Worm (Caenorhabditis elegans) whole organism, L3 larva: Measurements from ENCODE around the gene Y48D7A.1.

Experiments used
- R02D3.7 ChIP-seq: fragments of 150-350 bp; optimal IDR thresholded peaks from 2 replicates; lab custom pipeline; 2014; ENCODE audit warnings: missing biosample characterization, missing genetic modification characterization
- ama-1 ChIP-seq: fragments of 150-350 bp; optimal IDR thresholded peaks from 2 replicates; lab custom pipeline; 2018
- ceh-16 ChIP-seq: sonication (generic microtip); optimal IDR thresholded peaks from 2 replicates; lab custom pipeline; 2017; ENCODE audit warnings: missing biosample characterization, missing genetic modification characterization
- ceh-28 ChIP-seq: fragments of 150-350 bp; optimal IDR thresholded peaks from 2 replicates; lab custom pipeline; 2014; ENCODE audit warnings: missing biosample characterization, missing genetic modification reagents, missing genetic modification characterization
- ceh-9 ChIP-seq: sonication (generic microtip); optimal IDR thresholded peaks from 2 replicates; lab custom pipeline; 2018; ENCODE audit warnings: missing biosample characterization, missing genetic modification characterization
- daf-12 ChIP-seq: fragments of 150-350 bp; optimal IDR thresholded peaks from 2 replicates; lab custom pipeline; 2014; ENCODE audit warnings: missing biosample characterization, missing genetic modification reagents, missing genetic modification characterization
- egl-27 ChIP-seq: sonication (generic microtip); optimal IDR thresholded peaks from 4 replicates; lab custom pipeline; 2017; ENCODE audit warnings: missing biosample characterization, missing genetic modification reagents, missing genetic modification characterization
- egl-5 ChIP-seq: fragments of 150-350 bp; optimal IDR thresholded peaks from 2 replicates; lab custom pipeline; 2017; ENCODE audit warnings: missing biosample characterization, missing genetic modification reagents, missing genetic modification characterization, inconsistent platforms
- elt-1 ChIP-seq: fragments of 150-350 bp; optimal IDR thresholded peaks from 2 replicates; lab custom pipeline; 2014; ENCODE audit warnings: missing biosample characterization, missing genetic modification characterization
- elt-2 ChIP-seq: sonication (generic microtip); optimal IDR thresholded peaks from 2 replicates; lab custom pipeline; 2016; ENCODE audit warnings: missing genetic modification reagents, mild to moderate bottlenecking, missing genetic modification characterization, missing compliant biosample characterization
- elt-3 ChIP-seq, 3 experiments: fragments of 150-350 bp in 1 of 3; sonication (generic microtip) in 2 of 3; optimal IDR thresholded peaks; 2 replicates in 2 of 3; 4 replicates in 1 of 3; lab custom pipeline; 2014 to 2017; ENCODE audit warnings: missing biosample characterization in 3 of 3, missing genetic modification characterization in 3 of 3
- eor-1 ChIP-seq, 2 experiments: fragments of 150-350 bp; optimal IDR thresholded peaks; 2 replicates each; lab custom pipeline; 2014 to 2018; ENCODE audit warnings: missing biosample characterization in 2 of 2, missing genetic modification characterization in 2 of 2
- fkh-10 ChIP-seq: sonication (generic microtip); optimal IDR thresholded peaks from 2 replicates; lab custom pipeline; 2017; ENCODE audit warnings: missing biosample characterization, missing genetic modification reagents, missing genetic modification characterization
- fos-1 ChIP-seq: fragments of 150-350 bp; optimal IDR thresholded peaks from 2 replicates; lab custom pipeline; 2014; ENCODE audit warnings: missing biosample characterization, missing genetic modification characterization
- hmg-11 ChIP-seq: sonication (generic microtip); optimal IDR thresholded peaks from 2 replicates; lab custom pipeline; 2016; ENCODE audit warnings: missing genetic modification characterization, missing compliant biosample characterization
- jun-1 ChIP-seq: fragments of 150-350 bp; optimal IDR thresholded peaks from 2 replicates; lab custom pipeline; 2014; ENCODE audit warnings: missing biosample characterization, missing genetic modification reagents, missing genetic modification characterization
- lin-15B ChIP-seq: fragments of 150-350 bp; optimal IDR thresholded peaks from 2 replicates; lab custom pipeline; 2014; ENCODE audit warnings: missing biosample characterization, missing genetic modification characterization
- lin-39 ChIP-seq: fragments of 150-350 bp; optimal IDR thresholded peaks from 2 replicates; lab custom pipeline; 2018; ENCODE audit warnings: missing biosample characterization, missing genetic modification reagents, missing genetic modification characterization
- lsy-12 ChIP-seq: sonication (generic microtip); optimal IDR thresholded peaks from 2 replicates; lab custom pipeline; 2016; ENCODE audit warnings: mild to moderate bottlenecking, missing genetic modification characterization, missing compliant biosample characterization
- mdl-1 ChIP-seq: fragments of 150-350 bp; optimal IDR thresholded peaks from 2 replicates; lab custom pipeline; 2014; ENCODE audit warnings: missing biosample characterization, missing genetic modification characterization
- nfya-1 ChIP-seq: sonication (generic microtip); optimal IDR thresholded peaks from 2 replicates; lab custom pipeline; 2017; ENCODE audit warnings: missing genetic modification characterization, mild to moderate bottlenecking, missing compliant biosample characterization, antibody characterized with exemption, moderate library complexity; ENCODE audit not compliant: insufficient read depth
- nhr-11 ChIP-seq: fragments of 150-350 bp; optimal IDR thresholded peaks from 2 replicates; lab custom pipeline; 2014; ENCODE audit warnings: missing biosample characterization, missing genetic modification characterization
- nhr-237 ChIP-seq: fragments of 150-350 bp; optimal IDR thresholded peaks from 2 replicates; lab custom pipeline; 2014; ENCODE audit warnings: missing biosample characterization, missing genetic modification characterization
- nhr-25 ChIP-seq: sonication (generic microtip); optimal IDR thresholded peaks from 2 replicates; lab custom pipeline; 2017; ENCODE audit warnings: missing biosample characterization, missing genetic modification characterization
- nhr-28 ChIP-seq: fragments of 150-350 bp; optimal IDR thresholded peaks from 2 replicates; lab custom pipeline; 2014; ENCODE audit warnings: missing biosample characterization, missing genetic modification characterization
- nhr-43 ChIP-seq: sonication (generic microtip); optimal IDR thresholded peaks from 2 replicates; lab custom pipeline; 2016; ENCODE audit warnings: mild to moderate bottlenecking, missing genetic modification characterization, missing compliant biosample characterization; ENCODE audit not compliant: poor library complexity, severe bottlenecking
- nhr-67 ChIP-seq: fragments of 150-350 bp; optimal IDR thresholded peaks from 2 replicates; lab custom pipeline; 2014; ENCODE audit warnings: missing biosample characterization, missing genetic modification characterization
- nhr-76 ChIP-seq: fragments of 150-350 bp; sonication (generic microtip); optimal IDR thresholded peaks from 5 replicates; lab custom pipeline; 2014; ENCODE audit warnings: missing biosample characterization, missing genetic modification characterization
- nhr-77 ChIP-seq: fragments of 150-350 bp; optimal IDR thresholded peaks from 2 replicates; lab custom pipeline; 2014; ENCODE audit warnings: missing biosample characterization, missing genetic modification characterization
- pha-4 ChIP-seq: fragments of 150-350 bp; optimal IDR thresholded peaks from 2 replicates; lab custom pipeline; 2014; ENCODE audit warnings: missing biosample characterization, missing genetic modification reagents, missing genetic modification characterization
- pqm-1 ChIP-seq: fragments of 150-350 bp; optimal IDR thresholded peaks from 2 replicates; lab custom pipeline; 2017; ENCODE audit warnings: missing biosample characterization, missing genetic modification characterization, inconsistent platforms
- sea-2 ChIP-seq: fragments of 150-350 bp; sonication (generic microtip); optimal IDR thresholded peaks from 4 replicates; lab custom pipeline; 2014; ENCODE audit warnings: missing biosample characterization, missing genetic modification reagents, missing genetic modification characterization
- skn-1 ChIP-seq: fragments of 150-350 bp; optimal IDR thresholded peaks from 2 replicates; lab custom pipeline; 2014; ENCODE audit warnings: missing biosample characterization, missing genetic modification characterization
- snpc-4 ChIP-seq: fragments of 150-350 bp; optimal IDR thresholded peaks from 2 replicates; lab custom pipeline; 2014; ENCODE audit warnings: missing biosample characterization, missing genetic modification characterization
- tbx-2 ChIP-seq: sonication (generic microtip); optimal IDR thresholded peaks from 2 replicates; lab custom pipeline; 2016; ENCODE audit warnings: mild to moderate bottlenecking, missing genetic modification characterization, missing compliant biosample characterization
- unc-39 ChIP-seq: sonication (generic microtip); optimal IDR thresholded peaks from 4 replicates; lab custom pipeline; 2017; ENCODE audit warnings: missing biosample characterization, missing genetic modification characterization
- unc-62 ChIP-seq: fragments of 150-350 bp; sonication (generic microtip); optimal IDR thresholded peaks from 4 replicates; lab custom pipeline; 2014; ENCODE audit warnings: missing biosample characterization, missing genetic modification reagents, missing genetic modification characterization

Gene Y48D7A.1

DNA sequence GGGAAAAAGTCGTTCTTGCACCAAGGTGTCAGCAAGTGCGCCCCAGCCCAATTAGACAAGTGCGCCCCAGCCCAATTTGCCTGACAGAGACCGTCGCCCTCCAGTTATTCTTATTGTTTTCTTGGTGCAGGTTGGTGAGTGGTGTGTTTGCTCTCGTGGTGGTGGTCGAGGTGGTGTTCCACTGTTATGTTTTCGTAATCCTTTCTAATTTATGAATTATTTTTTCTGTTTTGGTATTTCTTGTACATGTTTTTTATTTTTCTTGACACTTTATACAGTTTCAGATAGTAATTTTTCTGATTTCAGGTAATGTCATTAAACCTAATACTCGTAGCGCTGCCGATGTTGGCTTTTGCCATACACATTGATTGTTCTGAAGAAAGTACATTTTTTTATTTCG is at the start of gene Y48D7A.1:
Y48D7A.1 (plus strand) TSS at position 301 of the 400 bp plus-strand sequence.
- TF ChIP-seq eor-1 (tag; optimal IDR thresholded peaks at IDR 0.05; lab: Kevin White, UChicago) = no peak
- TF ChIP-seq jun-1 (tag; lab: Kevin White, UChicago) = no peak
- TF ChIP-seq ceh-9 (tag; lab: Kevin White, UChicago) = no peak
- no peak for TF ChIP-seq snpc-4
- TF ChIP-seq nhr-237 (tag; lab: Kevin White, UChicago) = no peak
- no peak for TF ChIP-seq R02D3.7
- no peak for TF ChIP-seq unc-39
- no peak for TF ChIP-seq ceh-16
- TF ChIP-seq hmg-11 (tag; lab: Kevin White, UChicago) = no peak
- no peak for TF ChIP-seq skn-1
- no peak for TF ChIP-seq ceh-28 (tag; lab: Kevin White, UChicago)

DNA sequence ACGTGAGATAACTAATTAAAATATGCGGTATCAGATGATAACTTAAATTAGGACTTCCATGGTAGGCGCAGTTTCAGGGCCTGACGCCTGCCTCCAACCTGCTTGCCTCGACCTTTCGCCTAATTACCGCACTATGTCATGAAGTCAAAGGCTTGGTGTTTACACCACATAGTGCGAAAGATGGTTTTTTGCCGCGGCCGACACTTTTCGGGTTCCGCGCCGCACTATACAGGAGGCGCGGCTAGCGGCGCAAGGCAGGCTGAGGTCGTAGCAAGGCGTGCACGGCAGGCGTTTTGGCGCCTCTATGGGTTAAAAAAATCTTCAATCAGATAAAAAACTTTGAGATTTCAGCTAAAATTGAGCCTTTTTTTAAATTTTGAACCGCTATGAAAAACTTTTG is 48.6 kb upstream of the Y48D7A.1 start:
- TF ChIP-seq snpc-4 (peak; percentile 78), daf-12 (tag; lab: Kevin White, UChicago) (no peak)

DNA sequence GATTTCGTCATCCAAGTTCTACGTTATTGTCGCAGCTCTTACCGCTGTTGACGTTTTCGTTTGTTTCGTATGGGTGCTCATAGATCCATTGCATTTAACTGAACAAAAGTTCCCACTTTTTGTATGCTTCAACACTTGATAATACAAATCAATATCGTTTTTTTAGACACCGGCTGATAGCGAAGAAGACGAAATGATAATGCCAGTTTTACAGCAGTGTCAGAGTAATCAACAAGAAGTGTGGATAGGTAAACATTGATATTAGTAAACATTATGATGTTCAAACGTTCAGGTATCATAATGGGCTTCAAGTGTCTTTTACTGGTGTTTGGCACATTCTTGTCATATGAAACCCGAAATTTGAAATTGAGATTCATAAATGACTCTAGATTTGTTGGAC is 43.0 kb upstream of the Y48D7A.1 start:
- peak; percentile 62 for TF ChIP-seq pha-4 (tag; lab: Kevin White, UChicago)
- peak; percentile 72 for TF ChIP-seq elt-2 (tag; lab: Kevin White, UChicago)
- TF ChIP-seq pqm-1 (tag; lab: Kevin White, UChicago) = no peak

DNA sequence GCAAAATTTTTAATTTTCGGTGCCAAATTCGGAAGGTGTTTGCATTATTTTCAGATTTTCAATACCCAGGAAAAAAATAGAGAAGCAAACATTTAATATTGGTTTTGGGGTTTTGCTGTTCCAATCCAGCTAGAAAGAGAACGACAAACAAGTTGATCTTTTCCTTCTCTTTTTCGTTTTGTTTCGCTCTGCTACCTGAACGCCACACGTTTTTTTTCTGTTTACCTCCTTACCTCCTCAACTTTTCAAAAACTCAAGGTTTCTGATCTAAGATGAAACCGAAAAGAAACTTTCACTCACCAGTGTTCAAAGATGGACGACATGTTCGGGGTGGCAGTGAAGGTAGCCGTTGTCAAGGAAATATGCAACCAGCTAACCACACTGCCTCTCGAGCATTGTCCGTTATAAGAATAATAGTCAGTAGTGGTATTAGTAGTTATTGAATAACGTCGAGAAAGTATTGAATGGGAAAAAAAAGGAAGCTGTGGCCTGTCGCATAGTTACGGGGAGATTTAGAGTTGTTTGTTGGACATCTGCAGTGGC is 39.8 kb upstream of the Y48D7A.1 start:
- no peak for TF ChIP-seq nhr-76
- TF ChIP-seq nhr-25 = peak; percentile 34
- no peak for TF ChIP-seq nhr-67 (tag; lab: Kevin White, UChicago)
- TF ChIP-seq pha-4 (tag; lab: Kevin White, UChicago) = peak; percentile 59
- peak; percentile 24 for TF ChIP-seq ama-1
- TF ChIP-seq egl-5 = peak; percentile 12
- TF ChIP-seq hmg-11 (tag; lab: Kevin White, UChicago) = no peak
- TF ChIP-seq egl-27 (tag; lab: Kevin White, UChicago) = no peak
- TF ChIP-seq nhr-77 (tag; lab: Kevin White, UChicago) = no peak
- TF ChIP-seq ceh-16 = no peak

DNA sequence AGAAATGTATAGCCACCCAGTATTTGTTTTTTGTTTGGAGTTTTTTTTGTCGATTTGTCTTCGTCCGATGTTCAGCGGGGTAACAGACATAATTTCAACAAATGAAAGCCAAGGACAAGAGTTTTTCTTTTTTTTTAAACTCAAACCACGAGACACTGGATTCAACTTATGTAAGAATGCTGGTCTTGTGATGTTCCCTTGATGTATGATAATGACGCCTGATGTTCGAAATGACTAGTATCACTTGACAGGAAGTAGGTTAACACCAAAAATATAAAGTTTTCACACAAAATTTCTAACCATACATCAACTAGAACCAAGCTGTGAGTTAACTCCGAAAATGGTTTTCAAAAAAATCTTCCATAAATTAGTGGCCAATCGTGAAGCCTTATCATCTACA is 39.1 kb upstream of the Y48D7A.1 start:
- peak; percentile 32 for TF ChIP-seq lsy-12 (tag; lab: Kevin White, UChicago)
- no peak for TF ChIP-seq nhr-28 (tag; lab: Kevin White, UChicago)
- TF ChIP-seq pqm-1 (tag; lab: Kevin White, UChicago) = no peak
- no peak for TF ChIP-seq skn-1
- no peak for TF ChIP-seq nhr-43 (tag; lab: Kevin White, UChicago)
- TF ChIP-seq nhr-77 (tag; lab: Kevin White, UChicago) = no peak
- no peak for TF ChIP-seq ceh-28 (tag; lab: Kevin White, UChicago)
- TF ChIP-seq sea-2 = no peak
- TF ChIP-seq, all 47 proteins: peak for 1

- TF ChIP-seq ama-1 (no peak), elt-1 (tag; lab: Kevin White, UChicago) (peak; percentile 28), nhr-25 (peak; percentile 9), snpc-4 (peak; percentile 56), egl-27 (tag; lab: Kevin White, UChicago) (no peak), nhr-76 (no peak), elt-2 (tag; lab: Kevin White, UChicago) (peak; percentile 33), pqm-1 (tag; lab: Kevin White, UChicago) (peak; percentile 33), elt-3 (tag; optimal IDR thresholded peaks at IDR 0.05; lab: Kevin White, UChicago) (no peak), pha-4 (tag; lab: Kevin White, UChicago) (peak; percentile 31)
These were observed 38.4 kb upstream of the Y48D7A.1 start for ce11 chrX:2970804-2971395.

DNA sequence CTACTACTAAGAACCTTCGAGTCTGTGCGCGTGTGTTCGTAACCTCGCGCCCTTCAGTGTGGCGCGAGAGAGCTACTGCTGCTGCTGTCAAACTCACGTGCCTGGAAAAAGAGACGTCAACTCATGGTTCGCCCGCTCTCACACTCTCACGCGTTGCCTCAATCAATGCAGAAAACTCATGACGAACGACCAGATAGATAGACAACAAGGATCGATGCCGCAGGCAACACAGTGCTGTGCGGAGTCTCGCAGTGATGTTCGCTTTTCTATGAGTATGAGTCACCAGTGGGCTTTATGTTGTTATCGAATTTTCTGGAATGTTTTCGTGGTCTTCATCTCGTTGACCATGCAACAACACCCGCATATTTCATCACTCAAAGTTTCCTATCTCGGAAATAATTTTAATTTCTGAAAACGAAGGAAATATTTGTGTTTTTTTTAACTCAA is 37.7 kb upstream of the Y48D7A.1 start:
- TF ChIP-seq pqm-1 (tag; lab: Kevin White, UChicago) = peak; percentile 75
- TF ChIP-seq fkh-10 (GFP tag; lab: Kevin White, UChicago) = peak; percentile 71
- TF ChIP-seq egl-5 = peak; percentile 77
- peak; percentile 86 for TF ChIP-seq mdl-1
- no peak for TF ChIP-seq nhr-43 (tag; lab: Kevin White, UChicago)
- peak; percentile 30 for TF ChIP-seq elt-1 (tag; lab: Kevin White, UChicago)
- no peak for TF ChIP-seq nhr-25
- TF ChIP-seq nhr-67 (tag; lab: Kevin White, UChicago) = no peak
- TF ChIP-seq lsy-12 (tag; lab: Kevin White, UChicago) = peak; percentile 70
- peak; percentile 81 for TF ChIP-seq elt-2 (tag; lab: Kevin White, UChicago)
- TF ChIP-seq fos-1 (tag; lab: Kevin White, UChicago) = peak; percentile 58
- TF ChIP-seq tbx-2 (tag; lab: Kevin White, UChicago) = no peak
- TF ChIP-seq nfya-1 (tag; lab: Kevin White, UChicago) = peak; percentile 76
- TF ChIP-seq unc-39 = no peak
- no peak for TF ChIP-seq nhr-11 (tag; lab: Kevin White, UChicago)
- TF ChIP-seq eor-1 (tag; optimal IDR thresholded peaks at IDR 0.05; lab: Kevin White, UChicago) = no peak
- peak; percentile 53 for TF ChIP-seq pha-4 (tag; lab: Kevin White, UChicago)
- peak; percentile 80 for TF ChIP-seq unc-62 (GFP tag; lab: Kevin White, UChicago)
- peak; percentile 45 for TF ChIP-seq skn-1
- TF ChIP-seq lin-39 (tag; lab: Kevin White, UChicago) = peak; percentile 85
- TF ChIP-seq ama-1 = peak; percentile 83
- peak; percentile 13 for TF ChIP-seq lin-15B (tag; lab: Kevin White, UChicago)
